Fruit fly (Drosophila melanogaster) whole organism, embryonic: ENCODE results near the gene Not10.

Experiments
- Blimp-1 ChIP-seq: fragments of 200-800 bp; sonication (Bioruptor generic); optimal IDR thresholded peaks from 3 replicates; lab custom pipeline; 2018; ENCODE audit warnings: missing biosample characterization, missing genetic modification characterization, mild to moderate bottlenecking, moderate library complexity, missing genetic modification reagents
- CG1024 ChIP-seq: fragments of 200-800 bp; sonication (Bioruptor generic); IDR thresholded peaks from 2 replicates; pipeline ENCODE4 v1.3.6; 2022; ENCODE audit warnings: missing biosample characterization, missing genetic modification characterization
- CG10274 ChIP-seq: fragments of 200-800 bp; sonication (Bioruptor generic); optimal IDR thresholded peaks from 3 replicates; lab custom pipeline; 2017; ENCODE audit warnings: missing biosample characterization, mild to moderate bottlenecking, missing genetic modification characterization
- CG10366 ChIP-seq: fragments of 200-800 bp; sonication (Bioruptor generic); IDR thresholded peaks from 2 replicates; pipeline ENCODE4 v1.3.6; 2022; ENCODE audit warnings: missing biosample characterization, missing genetic modification characterization
- CG10654 ChIP-seq: fragments of 200-800 bp; sonication (Bioruptor generic); optimal IDR thresholded peaks from 2 replicates; lab custom pipeline; 2016; ENCODE audit warnings: missing biosample characterization, missing genetic modification characterization
- CG11695 ChIP-seq: fragments of 200-800 bp; sonication (Bioruptor generic); IDR thresholded peaks from 3 replicates; pipeline ENCODE4 v1.3.6; 2022; ENCODE audit warnings: missing biosample characterization, missing genetic modification characterization
- CG13287 ChIP-seq: fragments of 200-800 bp; sonication (Bioruptor generic); IDR thresholded peaks from 2 replicates; pipeline ENCODE4 v1.3.6; 2022; ENCODE audit warnings: missing biosample characterization, missing genetic modification characterization; ENCODE audit not compliant: partially characterized antibody
- CG15601 ChIP-seq: fragments of 200-800 bp; sonication (Bioruptor generic); optimal IDR thresholded peaks from 3 replicates; lab custom pipeline; 2019; ENCODE audit warnings: missing biosample characterization, mild to moderate bottlenecking, missing genetic modification characterization, moderate library complexity
- CG16815 ChIP-seq: fragments of 200-800 bp; sonication (Bioruptor generic); optimal IDR thresholded peaks from 3 replicates; lab custom pipeline; 2017; ENCODE audit warnings: missing biosample characterization, mild to moderate bottlenecking, missing genetic modification characterization
- CG18619 ChIP-seq: fragments of 200-800 bp; sonication (Bioruptor generic); optimal IDR thresholded peaks from 3 replicates; lab custom pipeline; 2017; ENCODE audit warnings: missing biosample characterization, mild to moderate bottlenecking, missing genetic modification characterization
- CG31224 ChIP-seq: fragments of 200-800 bp; sonication (Bioruptor generic); IDR thresholded peaks from 2 replicates; pipeline ENCODE4 v1.3.6; 2022; ENCODE audit warnings: missing biosample characterization, missing genetic modification characterization
- CG31365 ChIP-seq: fragments of 200-800 bp; sonication (Bioruptor generic); optimal IDR thresholded peaks from 2 replicates; lab custom pipeline; 2018; ENCODE audit warnings: missing biosample characterization, mild to moderate bottlenecking, missing genetic modification characterization
- CG34224 ChIP-seq: fragments of 200-800 bp; sonication (Bioruptor generic); IDR thresholded peaks from 3 replicates; pipeline ENCODE4 v1.3.6; 2022; ENCODE audit warnings: missing biosample characterization, missing genetic modification characterization; ENCODE audit not compliant: partially characterized antibody
- CG4360 ChIP-seq: fragments of 200-800 bp; sonication (Bioruptor generic); IDR thresholded peaks from 2 replicates; pipeline ENCODE4 v1.3.6; 2022; ENCODE audit warnings: missing biosample characterization, missing genetic modification characterization
- CG6854 ChIP-seq: fragments of 200-800 bp; sonication (Bioruptor generic); optimal IDR thresholded peaks from 3 replicates; lab custom pipeline; 2017; ENCODE audit warnings: missing biosample characterization, mild to moderate bottlenecking, missing genetic modification characterization
- CG7357 ChIP-seq: fragments of 200-800 bp; sonication (Bioruptor generic); IDR thresholded peaks from 3 replicates; pipeline ENCODE4 v1.3.6; 2022; ENCODE audit warnings: missing biosample characterization, missing genetic modification characterization
- CG9797 ChIP-seq: fragments of 200-800 bp; sonication (Bioruptor generic); optimal IDR thresholded peaks from 3 replicates; lab custom pipeline; 2018; ENCODE audit warnings: missing biosample characterization, mild to moderate bottlenecking, missing genetic modification characterization
- Dad ChIP-seq: fragments of 200-800 bp; sonication (Bioruptor generic); optimal IDR thresholded peaks from 3 replicates; lab custom pipeline; 2016; ENCODE audit warnings: missing biosample characterization, missing genetic modification characterization
- Dref ChIP-seq: fragments of 200-800 bp; sonication (Bioruptor generic); IDR thresholded peaks from 2 replicates; pipeline ENCODE4 v1.3.6; 2022; ENCODE audit warnings: missing biosample characterization, missing genetic modification characterization
- E2f1 ChIP-seq: fragments of 200-800 bp; sonication (Bioruptor generic); IDR thresholded peaks from 2 replicates; pipeline ENCODE4 v1.3.6; 2022; ENCODE audit warnings: missing biosample characterization, missing genetic modification characterization
- E2f2 ChIP-seq: fragments of 200-800 bp; sonication (Bioruptor generic); IDR thresholded peaks from 2 replicates; pipeline ENCODE4 v1.3.6; 2022; ENCODE audit warnings: missing biosample characterization, missing genetic modification characterization
- Fer1 ChIP-seq: fragments of 200-800 bp; sonication (Bioruptor generic); optimal IDR thresholded peaks from 2 replicates; lab custom pipeline; 2017; ENCODE audit warnings: missing biosample characterization, mild to moderate bottlenecking, missing genetic modification characterization
- HLH3B ChIP-seq: fragments of 200-800 bp; sonication (Bioruptor generic); IDR thresholded peaks from 2 replicates; pipeline ENCODE4 v1.3.6; 2022; ENCODE audit warnings: missing biosample characterization, missing genetic modification characterization
- Hr3 ChIP-seq: fragments of 200-800 bp; sonication (Bioruptor generic); optimal IDR thresholded peaks from 3 replicates; lab custom pipeline; 2016; ENCODE audit warnings: missing biosample characterization, missing genetic modification characterization
- Lim3 ChIP-seq: fragments of 200-800 bp; sonication (Bioruptor generic); IDR thresholded peaks from 2 replicates; pipeline ENCODE4 v1.3.6; 2022; ENCODE audit warnings: missing biosample characterization, missing genetic modification characterization
- Myb ChIP-seq: fragments of 200-800 bp; sonication (Bioruptor generic); optimal IDR thresholded peaks from 2 replicates; lab custom pipeline; 2016; ENCODE audit warnings: missing biosample characterization, missing genetic modification characterization
- Opbp ChIP-seq: fragments of 200-800 bp; sonication (Bioruptor generic); IDR thresholded peaks from 3 replicates; pipeline ENCODE4 v1.3.6; 2022; ENCODE audit warnings: missing biosample characterization, missing genetic modification characterization; ENCODE audit not compliant: partially characterized antibody
- Sox102F ChIP-seq: fragments of 200-800 bp; sonication (Bioruptor generic); optimal IDR thresholded peaks from 2 replicates; lab custom pipeline; 2018; ENCODE audit warnings: missing biosample characterization, mild to moderate bottlenecking, missing genetic modification characterization, moderate library complexity
- Xrp1 ChIP-seq: fragments of 200-800 bp; sonication (Bioruptor generic); IDR thresholded peaks from 2 replicates; pipeline ENCODE4 v1.3.6; 2022; ENCODE audit warnings: missing biosample characterization, missing genetic modification characterization
- chinmo ChIP-seq: fragments of 200-800 bp; sonication (Bioruptor generic); IDR thresholded peaks from 4 replicates; pipeline ENCODE4 v1.3.6; 2022; ENCODE audit warnings: missing biosample characterization, missing genetic modification characterization; ENCODE audit not compliant: partially characterized antibody
- crp ChIP-seq, 2 experiments: fragments of 200-800 bp; sonication (Bioruptor generic); optimal IDR thresholded peaks; 2 replicates in 1 of 2; 3 replicates in 1 of 2; lab custom pipeline; 2017; ENCODE audit warnings: missing biosample characterization in 2 of 2, missing genetic modification characterization in 2 of 2, mild to moderate bottlenecking in 1 of 2, moderate library complexity in 1 of 2
- cwo ChIP-seq: fragments of 200-800 bp; sonication (Bioruptor generic); optimal IDR thresholded peaks from 3 replicates; lab custom pipeline; 2017; ENCODE audit warnings: missing biosample characterization, missing genetic modification characterization, mild to moderate bottlenecking, moderate library complexity, missing genetic modification reagents
- dm ChIP-seq: fragments of 200-800 bp; sonication (Bioruptor generic); optimal IDR thresholded peaks from 3 replicates; lab custom pipeline; 2016; ENCODE audit warnings: missing biosample characterization, missing genetic modification characterization
- eve ChIP-seq, 2 experiments: fragments of >200 bp; optimal IDR thresholded peaks; 2 replicates each; lab custom pipeline; 2017; ENCODE audit warnings: missing biosample characterization in 2 of 2, missing genetic modification characterization in 2 of 2
- ewg ChIP-seq: fragments of 200-800 bp; sonication (Bioruptor generic); optimal IDR thresholded peaks from 3 replicates; lab custom pipeline; 2017; ENCODE audit warnings: mild to moderate bottlenecking, missing biosample characterization, missing genetic modification reagents, missing genetic modification characterization
- gfzf ChIP-seq: fragments of 200-800 bp; sonication (Bioruptor generic); optimal IDR thresholded peaks from 2 replicates; lab custom pipeline; 2016; ENCODE audit warnings: missing biosample characterization, mild to moderate bottlenecking, missing genetic modification characterization, moderate library complexity
- gro ChIP-seq: fragments of 200-800 bp; sonication (Bioruptor generic); optimal IDR thresholded peaks from 2 replicates; lab custom pipeline; 2016; ENCODE audit warnings: missing biosample characterization, missing genetic modification characterization
- gt ChIP-seq: fragments of 200-800 bp; sonication (Bioruptor generic); IDR thresholded peaks from 2 replicates; pipeline ENCODE4 v1.3.6; 2022; ENCODE audit warnings: missing biosample characterization, missing genetic modification characterization
- h ChIP-seq: fragments of >200 bp; optimal IDR thresholded peaks from 2 replicates; lab custom pipeline; 2017
- jing ChIP-seq: fragments of 200-800 bp; sonication (Bioruptor generic); optimal IDR thresholded peaks from 2 replicates; lab custom pipeline; 2018; ENCODE audit warnings: missing biosample characterization, mild to moderate bottlenecking, missing genetic modification characterization
- kni ChIP-seq: fragments of 200-800 bp; sonication (Bioruptor generic); optimal IDR thresholded peaks from 3 replicates; lab custom pipeline; 2017; ENCODE audit warnings: mild to moderate bottlenecking, missing biosample characterization, missing genetic modification reagents, missing genetic modification characterization
- lab ChIP-seq: fragments of 200-800 bp; sonication (Bioruptor generic); optimal IDR thresholded peaks from 3 replicates; lab custom pipeline; 2017; ENCODE audit warnings: missing biosample characterization, missing genetic modification characterization, mild to moderate bottlenecking, moderate library complexity, missing genetic modification reagents
- pan ChIP-seq, 4 experiments: fragments of >200 bp in 3 of 4; fragments of 200-800 bp in 1 of 4; sonication (Bioruptor generic) in 1 of 4; optimal IDR thresholded peaks in 3 of 4; IDR thresholded peaks in 1 of 4; 2 replicates each; pipeline versions ENCODE4 v1.3.6 to Lab custom; 2017 to 2022; ENCODE audit warnings: missing biosample characterization in 2 of 4, missing genetic modification characterization in 2 of 4, mixed read lengths in 1 of 4
- pita ChIP-seq: fragments of 200-800 bp; sonication (Bioruptor generic); optimal IDR thresholded peaks from 2 replicates; lab custom pipeline; 2017; ENCODE audit warnings: missing biosample characterization, mild to moderate bottlenecking, missing genetic modification characterization
- pzg ChIP-seq: fragments of 200-800 bp; sonication (Bioruptor generic); optimal IDR thresholded peaks from 3 replicates; lab custom pipeline; 2018; ENCODE audit warnings: missing biosample characterization, mild to moderate bottlenecking, missing genetic modification characterization, moderate library complexity
- ro ChIP-seq: fragments of 200-800 bp; sonication (Bioruptor generic); IDR thresholded peaks from 2 replicates; pipeline ENCODE4 v1.3.6; 2022; ENCODE audit warnings: missing biosample characterization, missing genetic modification characterization
- sr ChIP-seq: fragments of 200-800 bp; sonication (Bioruptor generic); IDR thresholded peaks from 3 replicates; pipeline ENCODE4 v1.3.6; 2022; ENCODE audit warnings: missing biosample characterization, missing genetic modification characterization
- sug ChIP-seq: fragments of 200-800 bp; optimal IDR thresholded peaks from 2 replicates; lab custom pipeline; 2019; ENCODE audit warnings: missing biosample characterization, mild to moderate bottlenecking, missing genetic modification characterization, moderate library complexity
- tap ChIP-seq: fragments of 200-800 bp; optimal IDR thresholded peaks from 3 replicates; lab custom pipeline; 2019; ENCODE audit warnings: missing biosample characterization, mild to moderate bottlenecking, missing genetic modification characterization, moderate library complexity
- unc-4 ChIP-seq: fragments of 200-800 bp; sonication (Bioruptor generic); IDR thresholded peaks from 2 replicates; pipeline ENCODE4 v1.3.6; 2022; ENCODE audit warnings: missing biosample characterization, missing genetic modification characterization; ENCODE audit not compliant: partially characterized antibody
- vfl ChIP-seq: fragments of 200-800 bp; sonication (Bioruptor generic); optimal IDR thresholded peaks from 2 replicates; lab custom pipeline; 2016; ENCODE audit warnings: missing biosample characterization, missing genetic modification characterization

Gene Not10

DNA sequence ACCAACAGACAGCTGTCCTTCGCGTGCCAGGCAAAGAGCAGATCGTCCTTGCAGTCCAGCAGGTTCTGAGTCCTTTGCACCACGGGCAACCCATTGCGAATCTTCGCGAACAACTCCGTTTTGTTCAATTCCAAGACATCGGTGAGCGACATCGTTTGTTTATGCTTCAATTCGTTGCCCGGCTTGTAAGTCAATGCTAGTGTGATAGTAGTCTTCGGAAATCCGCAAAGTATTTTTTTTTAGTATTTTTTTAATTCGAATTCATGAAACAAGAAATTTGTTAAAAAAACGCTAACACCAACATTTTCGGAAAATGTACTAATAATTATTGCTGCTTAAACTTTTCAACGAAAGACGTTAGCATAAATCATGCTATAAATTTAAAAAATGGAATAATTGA lies 48.4 kb downstream of the Not10 start, which contains the start of gene mbo (continued):
- TF ChIP-seq E2f1 (GFP tag; lab: Robert Waterston, UW) (no peak), Lim3 (no peak), CG1024 (GFP tag; lab: Robert Waterston, UW) (no peak), Hr3 (GFP tag; lab: Kevin White, UChicago) (no peak), CG34224 (GFP tag; lab: Robert Waterston, UW) (no peak), CG13287 (no peak; the same call in 1 of the 2 replicates), tap (tag; lab: Kevin White, UChicago) (no peak), pan (optimal IDR thresholded peaks at IDR 0.05; lab: Kevin White, UChicago) (no peak), pan (GFP tag; optimal IDR thresholded peaks at IDR 0.05 in 1 of 2, IDR thresholded peaks at IDR 0.05 in 1 of 2) (no peak), vfl (GFP tag; lab: Kevin White, UChicago) (no peak), unc-4 (GFP tag; lab: Robert Waterston, UW) (no peak), CG10654 (GFP tag; lab: Kevin White, UChicago) (no peak), Dref (no peak), CG11695 (GFP tag; lab: Robert Waterston, UW) (no peak), Xrp1 (GFP tag; lab: Robert Waterston, UW) (no peak), chinmo (GFP tag; lab: Robert Waterston, UW) (no peak), CG15601 (tag; lab: Kevin White, UChicago) (peak; percentile 74), kni (GFP tag; lab: Kevin White, UChicago) (no peak), CG18619 (no peak), Opbp (GFP tag; lab: Robert Waterston, UW) (no peak), crp (GFP tag; optimal IDR thresholded peaks at IDR 0.05; lab: Kevin White, UChicago) (no peak), dm (GFP tag; lab: Kevin White, UChicago) (no peak), gfzf (peak; percentile 76), E2f2 (GFP tag; lab: Robert Waterston, UW) (peak; percentile 35; the same call in 1 of the 2 replicates), CG6854 (GFP tag; lab: Kevin White, UChicago) (no peak), CG31365 (tag; lab: Kevin White, UChicago) (no peak), cwo (GFP tag; lab: Kevin White, UChicago) (no peak), CG4360 (GFP tag; lab: Robert Waterston, UW) (no peak), h (lab: Kevin White, UChicago) (no peak), Dad (GFP tag; lab: Kevin White, UChicago) (no peak), lab (GFP tag; lab: Kevin White, UChicago) (no peak), gro (GFP tag; lab: Kevin White, UChicago) (no peak), jing (GFP tag; lab: Kevin White, UChicago) (no peak), CG16815 (no peak), CG9797 (GFP tag; lab: Kevin White, UChicago) (peak; percentile 55), CG7357 (no peak), ewg (GFP tag; lab: Kevin White, UChicago) (no peak), Sox102F (GFP tag; lab: Kevin White, UChicago) (no peak), CG10366 (GFP tag; lab: Robert Waterston, UW) (no peak), sr (GFP tag; lab: Robert Waterston, UW) (no peak), ro (no peak), pzg (peak; percentile 25), CG31224 (GFP tag; lab: Robert Waterston, UW) (no peak), Fer1 (GFP tag; lab: Kevin White, UChicago) (no peak), Myb (GFP tag; lab: Kevin White, UChicago) (peak; percentile 13), eve (GFP tag; optimal IDR thresholded peaks at IDR 0.05; lab: Kevin White, UChicago) (no peak), CG10274 (GFP tag; lab: Kevin White, UChicago) (no peak), sug (tag; lab: Kevin White, UChicago) (no peak), HLH3B (no peak), pita (GFP tag; lab: Kevin White, UChicago) (no peak), gt (GFP tag; lab: Robert Waterston, UW) (no peak), Blimp-1 (GFP tag; lab: Kevin White, UChicago) (no peak)
